Worm (Caenorhabditis elegans): ENCODE data around the gene C15C7.6.

C15C7.6 gene

ce11 chrX:3126233-3126632 is 44.1 kb downstream of the C15C7.6 start:
- TF ChIP-seq ceh-34 (tag; optimal IDR thresholded peaks at IDR 0.05) (no peak), hlh-6 (tag; optimal IDR thresholded peaks at IDR 0.05) (no peak), ceh-9 (tag; optimal IDR thresholded peaks at IDR 0.05) (no peak), ets-4 (tag; optimal IDR thresholded peaks at IDR 0.05) (no peak), odd-2 (tag; optimal IDR thresholded peaks at IDR 0.05) (no peak), pag-3 (tag; optimal IDR thresholded peaks at IDR 0.05; ENCODE audit: borderline replicate concordance) (no peak), ceh-19 (GFP tag; optimal IDR thresholded peaks at IDR 0.05) (no peak), elt-4 (tag; optimal IDR thresholded peaks at IDR 0.05) (no peak), F13H6.1 (tag; optimal IDR thresholded peaks at IDR 0.05) (no peak), K09A11.1 (tag; optimal IDR thresholded peaks at IDR 0.05; ENCODE audit: insufficient read depth) (no peak), tbx-2 (tag; optimal IDR thresholded peaks at IDR 0.05) (peak; percentile 6), ceh-14 (tag; optimal IDR thresholded peaks at IDR 0.05) (peak; percentile 33), sdc-2 (tag; optimal IDR thresholded peaks at IDR 0.05) (no peak), ztf-16 (tag; optimal IDR thresholded peaks at IDR 0.05) (no peak), Y22D7AL.16 (tag; optimal IDR thresholded peaks at IDR 0.05) (no peak), che-1 (tag; optimal IDR thresholded peaks at IDR 0.05) (no peak), ceh-6 (GFP tag; optimal IDR thresholded peaks at IDR 0.05) (no peak), ceh-45 (GFP tag; IDR thresholded peaks at IDR 0.05) (no peak), gmeb-2 (tag; optimal IDR thresholded peaks at IDR 0.05) (no peak), fax-1 (tag; optimal IDR thresholded peaks at IDR 0.05) (no peak), T23F11.4 (GFP tag; optimal IDR thresholded peaks at IDR 0.05) (no peak), unc-3 (GFP tag; conservative IDR thresholded peaks at IDR 0.05) (no peak), unc-3 (tag; optimal IDR thresholded peaks at IDR 0.05) (peak; percentile 20), ref-2 (tag; optimal IDR thresholded peaks at IDR 0.05) (no peak), eyg-1 (tag; optimal IDR thresholded peaks at IDR 0.05) (no peak), pha-2 (tag; optimal IDR thresholded peaks at IDR 0.05) (no peak), rnt-1 (tag; optimal IDR thresholded peaks at IDR 0.05) (no peak), C38D4.7 (GFP tag; optimal IDR thresholded peaks at IDR 0.05) (no peak), unc-55 (GFP tag; optimal IDR thresholded peaks at IDR 0.05) (no peak), syd-9 (tag; optimal IDR thresholded peaks at IDR 0.05) (no peak), fkh-6 (tag; optimal IDR thresholded peaks at IDR 0.05) (no peak), ceh-24 (tag; optimal IDR thresholded peaks at IDR 0.05) (no peak), hlh-30 (tag; optimal IDR thresholded peaks at IDR 0.05; ENCODE audit: insufficient read depth) (no peak), unc-86 (tag; optimal IDR thresholded peaks at IDR 0.05) (no peak), pat-9 (tag; optimal IDR thresholded peaks at IDR 0.05) (no peak), pha-4 (tag; optimal IDR thresholded peaks at IDR 0.05) (no peak), unc-42 (tag; optimal IDR thresholded peaks at IDR 0.05) (peak; percentile 87), ceh-22 (tag; optimal IDR thresholded peaks at IDR 0.05) (no peak), nfya-1 (tag; optimal IDR thresholded peaks at IDR 0.05) (peak; percentile 19), madf-2 (tag; optimal IDR thresholded peaks at IDR 0.05) (no peak), C08G9.2 (tag; optimal IDR thresholded peaks at IDR 0.05) (no peak), pqm-1 (tag; optimal IDR thresholded peaks at IDR 0.05) (no peak), ceh-48 (tag; optimal IDR thresholded peaks at IDR 0.05) (peak; percentile 70), hlh-15 (tag; optimal IDR thresholded peaks at IDR 0.05) (no peak), ceh-31 (tag; optimal IDR thresholded peaks at IDR 0.05) (peak; percentile 61), sox-2 (GFP tag; IDR thresholded peaks at IDR 0.05) (no peak), dve-1 (tag; optimal IDR thresholded peaks at IDR 0.05) (no peak), nhr-232 (tag; optimal IDR thresholded peaks at IDR 0.05) (no peak), mec-3 (tag; optimal IDR thresholded peaks at IDR 0.05; ENCODE audit: borderline replicate concordance) (no peak)
